Worm (Caenorhabditis elegans) whole organism, L2 larva: ENCODE data around the gene spig-3.

Experiments
- aly-2 ChIP-seq: fragments of 150-350 bp; optimal IDR thresholded peaks from 2 replicates; lab custom pipeline; 2014; ENCODE audit warnings: missing biosample characterization, missing genetic modification characterization
- fos-1 ChIP-seq: fragments of 150-350 bp; optimal IDR thresholded peaks from 2 replicates; lab custom pipeline; 2014; ENCODE audit warnings: missing biosample characterization, missing genetic modification characterization
- snpc-4 ChIP-seq: fragments of 150-350 bp; optimal IDR thresholded peaks from 2 replicates; lab custom pipeline; 2014; ENCODE audit warnings: missing biosample characterization, missing genetic modification characterization

- no peak for TF ChIP-seq fos-1 (tag; lab: Kevin White, UChicago)
- no peak for TF ChIP-seq aly-2
- TF ChIP-seq snpc-4 (tag; lab: Kevin White, UChicago), result no peak
Observed at ce11 chrV:14279777-14280176, 19.7 kb downstream of the spig-3 start, which contains the start of gene srt-33.
